Fruit fly (Drosophila melanogaster) Kc167 (cell line): ENCODE data around the gene CG42729.

Experiments
- psq ChIP-seq: fragments of >200 bp; optimal IDR thresholded peaks from 2 replicates; lab custom pipeline; 2017; ENCODE audit warnings: missing external identifiers
- ttk ChIP-seq: sonication (Bioruptor generic); optimal IDR thresholded peaks from 2 replicates; lab custom pipeline; 2017; ENCODE audit warnings: missing external identifiers

- no peak for TF ChIP-seq psq (lab: Kevin White, UChicago)
- no peak for TF ChIP-seq ttk (lab: Kevin White, UChicago)
Measured at dm6 chr3L:15543049-15543448, 15.7 kb upstream of the CG42729 start.
